Fruit fly (Drosophila melanogaster) whole organism, embryonic: Measurements from ENCODE around the gene CG3117.

Source experiments
- Abd-B ChIP-seq: fragments of 200-800 bp; sonication (Bioruptor generic); optimal IDR thresholded peaks from 2 replicates; lab custom pipeline; 2018; ENCODE audit warnings: missing biosample characterization, mild to moderate bottlenecking, missing genetic modification characterization, moderate library complexity
- BEAF-32 ChIP-seq: fragments of 200-800 bp; sonication (Bioruptor generic); optimal IDR thresholded peaks from 3 replicates; lab custom pipeline; 2017; ENCODE audit warnings: missing biosample characterization, missing genetic modification characterization, mild to moderate bottlenecking, moderate library complexity, missing genetic modification reagents
- Blimp-1 ChIP-seq: fragments of 200-800 bp; sonication (Bioruptor generic); optimal IDR thresholded peaks from 3 replicates; lab custom pipeline; 2018; ENCODE audit warnings: missing biosample characterization, missing genetic modification characterization, mild to moderate bottlenecking, moderate library complexity, missing genetic modification reagents
- CG10462 ChIP-seq: fragments of 200-800 bp; sonication (Bioruptor generic); optimal IDR thresholded peaks from 2 replicates; lab custom pipeline; 2016; ENCODE audit warnings: missing biosample characterization, missing genetic modification characterization
- CG10543 ChIP-seq: fragments of 200-800 bp; sonication (Bioruptor generic); optimal IDR thresholded peaks from 3 replicates; lab custom pipeline; 2017; ENCODE audit warnings: missing biosample characterization, mild to moderate bottlenecking, missing genetic modification characterization, moderate library complexity
- CG10654 ChIP-seq: fragments of 200-800 bp; sonication (Bioruptor generic); optimal IDR thresholded peaks from 2 replicates; lab custom pipeline; 2016; ENCODE audit warnings: missing biosample characterization, missing genetic modification characterization
- CG13624 ChIP-seq: fragments of 200-800 bp; sonication (Bioruptor generic); optimal IDR thresholded peaks from 2 replicates; lab custom pipeline; 2016; ENCODE audit warnings: missing biosample characterization, missing genetic modification characterization
- CG14667 ChIP-seq: fragments of 200-800 bp; sonication (Bioruptor generic); IDR thresholded peaks from 2 replicates; pipeline ENCODE4 v1.3.6; 2022; ENCODE audit warnings: missing biosample characterization, missing genetic modification characterization
- CG17568 ChIP-seq: fragments of 200-800 bp; sonication (Bioruptor generic); optimal IDR thresholded peaks from 2 replicates; lab custom pipeline; 2018; ENCODE audit warnings: missing biosample characterization, mild to moderate bottlenecking, missing genetic modification characterization, moderate library complexity
- CG17912 ChIP-seq: fragments of 200-800 bp; sonication (Bioruptor generic); optimal IDR thresholded peaks from 2 replicates; lab custom pipeline; 2018; ENCODE audit warnings: missing biosample characterization, mild to moderate bottlenecking, missing genetic modification characterization
- CG2889 ChIP-seq: fragments of 200-800 bp; sonication (Bioruptor generic); IDR thresholded peaks from 3 replicates; pipeline ENCODE4 v1.3.6; 2022; ENCODE audit warnings: missing biosample characterization, missing genetic modification characterization
- CG30431 ChIP-seq: fragments of 200-800 bp; sonication (Bioruptor generic); optimal IDR thresholded peaks from 2 replicates; lab custom pipeline; 2017; ENCODE audit warnings: missing biosample characterization, missing genetic modification characterization
- CG3065 ChIP-seq: fragments of 200-800 bp; sonication (Bioruptor generic); optimal IDR thresholded peaks from 2 replicates; lab custom pipeline; 2016; ENCODE audit warnings: missing biosample characterization, missing genetic modification characterization
- CG5953 ChIP-seq: fragments of 200-800 bp; sonication (Bioruptor generic); IDR thresholded peaks from 2 replicates; pipeline ENCODE4 v1.3.6; 2022; ENCODE audit warnings: missing biosample characterization, missing genetic modification characterization
- CG6689 ChIP-seq: fragments of 200-800 bp; sonication (Bioruptor generic); IDR thresholded peaks from 2 replicates; pipeline ENCODE4 v1.3.6; 2022; ENCODE audit warnings: missing biosample characterization, missing genetic modification characterization
- CG6765 ChIP-seq: fragments of 200-800 bp; sonication (Bioruptor generic); optimal IDR thresholded peaks from 3 replicates; lab custom pipeline; 2017; ENCODE audit warnings: missing biosample characterization, mild to moderate bottlenecking, missing genetic modification characterization
- CG7745 ChIP-seq: fragments of 200-800 bp; sonication (Bioruptor generic); optimal IDR thresholded peaks from 2 replicates; lab custom pipeline; 2018; ENCODE audit warnings: missing biosample characterization, mild to moderate bottlenecking, missing genetic modification characterization, moderate library complexity
- CG7987 ChIP-seq: fragments of 200-800 bp; sonication (Bioruptor generic); optimal IDR thresholded peaks from 2 replicates; lab custom pipeline; 2018; ENCODE audit warnings: missing biosample characterization, mild to moderate bottlenecking, missing genetic modification characterization, moderate library complexity
- Dfd ChIP-seq, 2 experiments: fragments of >200 bp; optimal IDR thresholded peaks; 2 replicates each; lab custom pipeline; 2017; ENCODE audit warnings: missing biosample characterization in 2 of 2, missing genetic modification characterization in 2 of 2
- Fer1 ChIP-seq: fragments of 200-800 bp; sonication (Bioruptor generic); optimal IDR thresholded peaks from 2 replicates; lab custom pipeline; 2017; ENCODE audit warnings: missing biosample characterization, mild to moderate bottlenecking, missing genetic modification characterization
- HLH3B ChIP-seq: fragments of 200-800 bp; sonication (Bioruptor generic); IDR thresholded peaks from 2 replicates; pipeline ENCODE4 v1.3.6; 2022; ENCODE audit warnings: missing biosample characterization, missing genetic modification characterization
- Hey ChIP-seq: fragments of 200-800 bp; sonication (Bioruptor generic); optimal IDR thresholded peaks from 3 replicates; lab custom pipeline; 2018; ENCODE audit warnings: missing biosample characterization, mild to moderate bottlenecking, missing genetic modification characterization
- Hmx ChIP-seq: fragments of 200-800 bp; sonication (Bioruptor generic); optimal IDR thresholded peaks from 2 replicates; lab custom pipeline; 2016; ENCODE audit warnings: missing biosample characterization, missing genetic modification characterization
- Hr78 ChIP-seq, 2 experiments: fragments of 200-800 bp in 1 of 2; fragments of >200 bp in 1 of 2; sonication (Bioruptor generic) in 1 of 2; optimal IDR thresholded peaks; 2 replicates each; lab custom pipeline; 2017 to 2019; ENCODE audit warnings: missing biosample characterization in 2 of 2, missing genetic modification characterization in 2 of 2, mild to moderate bottlenecking in 1 of 2, moderate library complexity in 1 of 2
- MBD-R2 ChIP-seq: fragments of 200-800 bp; sonication (Bioruptor generic); IDR thresholded peaks from 2 replicates; pipeline ENCODE4 v1.3.6; 2022; ENCODE audit warnings: missing biosample characterization, missing genetic modification characterization
- Neu2 ChIP-seq: fragments of 200-800 bp; sonication (Bioruptor generic); optimal IDR thresholded peaks from 3 replicates; lab custom pipeline; 2016; ENCODE audit warnings: missing biosample characterization, missing genetic modification characterization, borderline replicate concordance
- Spps ChIP-seq: fragments of 200-800 bp; sonication (Bioruptor generic); optimal IDR thresholded peaks from 2 replicates; lab custom pipeline; 2018; ENCODE audit warnings: missing biosample characterization, mild to moderate bottlenecking, missing genetic modification characterization
- Sry-δ ChIP-seq: fragments of 200-800 bp; sonication (Bioruptor generic); optimal IDR thresholded peaks from 2 replicates; lab custom pipeline; 2016; ENCODE audit warnings: missing biosample characterization, missing genetic modification characterization
- TFAM ChIP-seq: fragments of 200-800 bp; sonication (Bioruptor generic); optimal IDR thresholded peaks from 2 replicates; lab custom pipeline; 2017; ENCODE audit warnings: missing biosample characterization, missing genetic modification characterization, inconsistent platforms
- cato ChIP-seq: fragments of 200-800 bp; sonication (Bioruptor generic); optimal IDR thresholded peaks from 2 replicates; lab custom pipeline; 2016; ENCODE audit warnings: missing biosample characterization, missing genetic modification characterization, borderline replicate concordance
- chm ChIP-seq: fragments of 200-800 bp; sonication (Bioruptor generic); IDR thresholded peaks from 2 replicates; pipeline ENCODE4 v1.3.6; 2022; ENCODE audit warnings: missing biosample characterization, missing genetic modification characterization
- croc ChIP-seq: fragments of 200-800 bp; sonication (Bioruptor generic); conservative IDR thresholded peaks from 3 replicates; pipeline ENCODE4 v1.3.6; 2022; ENCODE audit warnings: missing biosample characterization, missing genetic modification characterization
- dm ChIP-seq: fragments of 200-800 bp; sonication (Bioruptor generic); optimal IDR thresholded peaks from 3 replicates; lab custom pipeline; 2016; ENCODE audit warnings: missing biosample characterization, missing genetic modification characterization
- exex ChIP-seq: fragments of 200-800 bp; sonication (Bioruptor generic); optimal IDR thresholded peaks from 4 replicates; lab custom pipeline; 2018; ENCODE audit warnings: missing biosample characterization, mild to moderate bottlenecking, missing genetic modification characterization, moderate library complexity
- gfzf ChIP-seq: fragments of 200-800 bp; sonication (Bioruptor generic); optimal IDR thresholded peaks from 2 replicates; lab custom pipeline; 2016; ENCODE audit warnings: missing biosample characterization, mild to moderate bottlenecking, missing genetic modification characterization, moderate library complexity
- ham ChIP-seq: fragments of 200-800 bp; sonication (Bioruptor generic); IDR thresholded peaks from 2 replicates; pipeline ENCODE4 v1.3.6; 2022; ENCODE audit warnings: missing biosample characterization, missing genetic modification characterization
- knrl ChIP-seq: fragments of 200-800 bp; sonication (Bioruptor generic); IDR thresholded peaks from 3 replicates; pipeline ENCODE4 v1.3.6; 2022; ENCODE audit warnings: missing biosample characterization, missing genetic modification characterization; ENCODE audit not compliant: partially characterized antibody
- nerfin-1 ChIP-seq: fragments of 200-800 bp; sonication (Bioruptor generic); optimal IDR thresholded peaks from 3 replicates; lab custom pipeline; 2019; ENCODE audit warnings: missing biosample characterization, mild to moderate bottlenecking, missing genetic modification characterization, moderate library complexity
- pzg ChIP-seq: fragments of 200-800 bp; sonication (Bioruptor generic); optimal IDR thresholded peaks from 3 replicates; lab custom pipeline; 2018; ENCODE audit warnings: missing biosample characterization, mild to moderate bottlenecking, missing genetic modification characterization, moderate library complexity
- sd ChIP-seq: fragments of 200-800 bp; sonication (Bioruptor generic); optimal IDR thresholded peaks from 3 replicates; lab custom pipeline; 2018; ENCODE audit warnings: missing biosample characterization, mild to moderate bottlenecking, missing genetic modification characterization, moderate library complexity
- sens ChIP-seq: fragments of 200-800 bp; sonication (Bioruptor generic); peaks from one replicate; lab custom pipeline; 2016; ENCODE audit warnings: missing biosample characterization, missing genetic modification characterization
- sim ChIP-seq: fragments of 200-800 bp; sonication (Bioruptor generic); IDR thresholded peaks from 2 replicates; pipeline ENCODE4 v1.3.6; 2022; ENCODE audit warnings: missing biosample characterization, missing genetic modification characterization
- sob ChIP-seq: fragments of 200-800 bp; sonication (Bioruptor generic); IDR thresholded peaks from 2 replicates; pipeline ENCODE4 v1.3.6; 2022; ENCODE audit warnings: missing biosample characterization, missing genetic modification characterization
- stwl ChIP-seq: fragments of 200-800 bp; sonication (Bioruptor generic); optimal IDR thresholded peaks from 3 replicates; lab custom pipeline; 2018; ENCODE audit warnings: missing biosample characterization, mild to moderate bottlenecking, missing genetic modification characterization, moderate library complexity
- tll ChIP-seq, 2 experiments: fragments of 200-800 bp in 1 of 2; fragments of >200 bp in 1 of 2; sonication (Bioruptor generic) in 1 of 2; optimal IDR thresholded peaks; 2 replicates each; lab custom pipeline; 2017 to 2019; ENCODE audit warnings: missing biosample characterization in 2 of 2, missing genetic modification characterization in 2 of 2, mild to moderate bottlenecking in 1 of 2, moderate library complexity in 1 of 2
- toy ChIP-seq: fragments of 200-800 bp; sonication (Bioruptor generic); IDR thresholded peaks from 2 replicates; pipeline ENCODE4 v1.3.6; 2022; ENCODE audit warnings: missing biosample characterization, missing genetic modification characterization
- trem ChIP-seq: fragments of 200-800 bp; optimal IDR thresholded peaks from 3 replicates; lab custom pipeline; 2019; ENCODE audit warnings: missing biosample characterization, mild to moderate bottlenecking, missing genetic modification characterization, moderate library complexity
- wdn ChIP-seq: fragments of 200-800 bp; sonication (Bioruptor generic); IDR thresholded peaks from 2 replicates; pipeline ENCODE4 v1.3.6; 2022; ENCODE audit warnings: missing biosample characterization, missing genetic modification characterization

The CG3117 gene

DNA sequence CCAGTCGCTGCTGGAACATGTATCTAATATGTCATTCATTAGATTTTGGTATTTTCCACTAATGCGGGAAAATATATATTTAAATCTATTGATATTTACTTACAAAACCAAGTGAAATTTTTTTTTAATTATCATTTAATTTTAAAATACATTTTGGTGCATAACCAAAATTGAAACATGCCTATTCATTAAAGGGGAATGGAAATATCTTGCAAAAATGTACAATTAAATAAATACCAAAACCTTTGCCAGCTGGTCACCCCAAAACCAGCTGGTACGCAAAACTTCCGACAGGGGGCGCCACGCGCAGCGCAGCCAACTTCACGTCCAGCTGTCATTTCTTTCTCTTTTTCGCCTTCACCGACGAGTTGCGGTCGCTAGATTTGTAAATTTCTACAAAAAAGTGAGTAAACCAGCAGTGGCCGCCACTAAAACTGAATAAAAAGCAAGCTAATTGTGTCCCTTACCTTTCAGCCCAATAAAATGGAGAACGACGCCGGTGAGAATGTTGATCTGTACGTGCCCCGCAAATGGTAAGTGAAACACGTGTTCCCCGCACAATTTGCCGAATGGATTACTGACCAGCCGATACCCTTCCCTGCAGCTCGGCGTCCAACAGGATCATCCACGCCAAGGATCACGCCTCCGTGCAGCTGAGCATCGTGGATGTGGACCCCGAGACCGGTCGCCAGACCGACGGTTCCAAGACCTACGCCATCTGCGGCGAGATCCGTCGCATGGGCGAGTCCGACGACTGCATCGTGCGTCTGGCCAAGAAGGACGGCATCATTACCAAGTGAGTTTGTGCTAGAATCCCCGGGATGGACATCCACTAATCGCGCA, 9.0 kb upstream of the CG3117 start, which contains the start of the genes CG3104 and RpS21 (continued):
- peak; percentile 48 for TF ChIP-seq Spps (tag; lab: Kevin White, UChicago)
- no peak for TF ChIP-seq cato
- TF ChIP-seq exex (tag; lab: Kevin White, UChicago): peak; percentile 29
- TF ChIP-seq stwl: peak; percentile 79
- peak; percentile 26 for TF ChIP-seq Abd-B
- peak; percentile 58 for TF ChIP-seq croc (GFP tag; lab: Robert Waterston, UW)
- TF ChIP-seq Dfd (GFP tag; optimal IDR thresholded peaks at IDR 0.05; lab: Kevin White, UChicago): no peak
- peak; percentile 53 for TF ChIP-seq MBD-R2 (GFP tag; lab: Robert Waterston, UW)
- TF ChIP-seq CG30431: peak; percentile 85
- TF ChIP-seq HLH3B: peak; percentile 80
- peak; percentile 92 for TF ChIP-seq CG6765 (GFP tag; lab: Kevin White, UChicago)
- TF ChIP-seq sens: peak; percentile 96
- TF ChIP-seq toy: peak; percentile 80; the same call in 1 of the 2 replicates
- peak; percentile 91 for TF ChIP-seq chm (GFP tag; lab: Robert Waterston, UW)
- peak; percentile 90 for TF ChIP-seq pzg (GFP tag; lab: Kevin White, UChicago)
- TF ChIP-seq CG2889 (GFP tag; lab: Robert Waterston, UW): peak; percentile 77
- TF ChIP-seq knrl (GFP tag; lab: Robert Waterston, UW): peak; percentile 47; the same call in 1 of the 3 replicates
- TF ChIP-seq tll (GFP tag; optimal IDR thresholded peaks at IDR 0.05; lab: Kevin White, UChicago): no peak
- TF ChIP-seq CG7745 (tag; lab: Kevin White, UChicago): no peak
- TF ChIP-seq dm (GFP tag; lab: Kevin White, UChicago): peak; percentile 95
- TF ChIP-seq CG6689 (GFP tag; lab: Robert Waterston, UW): peak; percentile 62
- TF ChIP-seq CG17568 (GFP tag; lab: Kevin White, UChicago): peak; percentile 75
- peak; percentile 85 for TF ChIP-seq Fer1 (GFP tag; lab: Kevin White, UChicago)
- peak; percentile 78 for TF ChIP-seq wdn
- TF ChIP-seq Neu2 (GFP tag; lab: Kevin White, UChicago): no peak
- peak; percentile 92 for TF ChIP-seq CG5953 (GFP tag; lab: Robert Waterston, UW)
- TF ChIP-seq sob (GFP tag; lab: Robert Waterston, UW): peak; percentile 94
- TF ChIP-seq CG13624 (GFP tag; lab: Kevin White, UChicago): peak; percentile 86
- no peak for TF ChIP-seq Hr78 (GFP tag; optimal IDR thresholded peaks at IDR 0.05; lab: Kevin White, UChicago)
- TF ChIP-seq Hey: peak; percentile 79
- TF ChIP-seq CG17912 (GFP tag; lab: Kevin White, UChicago): peak; percentile 92
- peak; percentile 55 for TF ChIP-seq sd (tag; lab: Kevin White, UChicago)
- peak; percentile 82 for TF ChIP-seq trem (tag; lab: Kevin White, UChicago)
- peak; percentile 86 for TF ChIP-seq CG14667 (GFP tag; lab: Robert Waterston, UW)
- peak; percentile 48 for TF ChIP-seq Blimp-1
- TF ChIP-seq sim: peak; percentile 77
- no peak for TF ChIP-seq Hmx (GFP tag; lab: Kevin White, UChicago)
- peak; percentile 76 for TF ChIP-seq nerfin-1
- peak; percentile 59 for TF ChIP-seq Sry-δ
- peak; percentile 28 for TF ChIP-seq TFAM (GFP tag; lab: Kevin White, UChicago)
- peak; percentile 72; the same call in 1 of the 2 replicates for TF ChIP-seq ham (GFP tag; lab: Robert Waterston, UW)
- peak; percentile 95 for TF ChIP-seq CG10543 (GFP tag; lab: Kevin White, UChicago)
- peak; percentile 77 for TF ChIP-seq gfzf
- TF ChIP-seq CG10654 (GFP tag; lab: Kevin White, UChicago): peak; percentile 88
- peak; percentile 56 for TF ChIP-seq BEAF-32 (GFP tag; lab: Kevin White, UChicago)
- TF ChIP-seq CG7987 (GFP tag; lab: Kevin White, UChicago): peak; percentile 96
- peak; percentile 57 for TF ChIP-seq CG3065 (GFP tag; lab: Kevin White, UChicago)
- TF ChIP-seq CG10462 (GFP tag; lab: Kevin White, UChicago): peak; percentile 25
